Fruit fly (Drosophila melanogaster) whole organism, embryonic: ENCODE measurements around the gene Dredd.

Experiments used
- Abd-B ChIP-seq: fragments of 200-800 bp; sonication (Bioruptor generic); optimal IDR thresholded peaks from 2 replicates; lab custom pipeline; 2018; ENCODE audit warnings: missing biosample characterization, mild to moderate bottlenecking, missing genetic modification characterization, moderate library complexity
- Adf1 ChIP-seq: fragments of 200-800 bp; sonication (Bioruptor generic); IDR thresholded peaks from 2 replicates; pipeline ENCODE4 v1.3.6; 2022; ENCODE audit warnings: missing biosample characterization, missing genetic modification characterization
- Aef1 ChIP-seq: fragments of 200-800 bp; sonication (Bioruptor generic); IDR thresholded peaks from 3 replicates; pipeline ENCODE4 v1.3.6; 2022; ENCODE audit warnings: missing biosample characterization, missing genetic modification characterization
- CG10366 ChIP-seq: fragments of 200-800 bp; sonication (Bioruptor generic); IDR thresholded peaks from 2 replicates; pipeline ENCODE4 v1.3.6; 2022; ENCODE audit warnings: missing biosample characterization, missing genetic modification characterization
- CG10565 ChIP-seq: fragments of 200-800 bp; sonication (Bioruptor generic); optimal IDR thresholded peaks from 3 replicates; lab custom pipeline; 2016; ENCODE audit warnings: missing biosample characterization, mild to moderate bottlenecking, missing genetic modification characterization
- CG11456 ChIP-seq: fragments of 200-800 bp; sonication (Bioruptor generic); IDR thresholded peaks from 3 replicates; pipeline ENCODE4 v1.3.6; 2022; ENCODE audit warnings: missing biosample characterization, missing genetic modification characterization
- CG12104 ChIP-seq: fragments of 200-800 bp; sonication (Bioruptor generic); optimal IDR thresholded peaks from 3 replicates; lab custom pipeline; 2016; ENCODE audit warnings: missing biosample characterization, missing genetic modification characterization
- CG12219 ChIP-seq: fragments of 200-800 bp; sonication (Bioruptor generic); optimal IDR thresholded peaks from 3 replicates; lab custom pipeline; 2018; ENCODE audit warnings: missing biosample characterization, mild to moderate bottlenecking, missing genetic modification characterization
- CG12299 ChIP-seq: fragments of 200-800 bp; sonication (Bioruptor generic); optimal IDR thresholded peaks from 2 replicates; lab custom pipeline; 2018; ENCODE audit warnings: missing biosample characterization, mild to moderate bottlenecking, missing genetic modification characterization
- CG12769 ChIP-seq: fragments of 200-800 bp; sonication (Bioruptor generic); optimal IDR thresholded peaks from 2 replicates; lab custom pipeline; 2019; ENCODE audit warnings: missing biosample characterization, mild to moderate bottlenecking, missing genetic modification characterization, moderate library complexity
- CG13287 ChIP-seq: fragments of 200-800 bp; sonication (Bioruptor generic); IDR thresholded peaks from 2 replicates; pipeline ENCODE4 v1.3.6; 2022; ENCODE audit warnings: missing biosample characterization, missing genetic modification characterization; ENCODE audit not compliant: partially characterized antibody
- CG14710 ChIP-seq: fragments of 200-800 bp; sonication (Bioruptor generic); optimal IDR thresholded peaks from 3 replicates; lab custom pipeline; 2019; ENCODE audit warnings: missing biosample characterization, mild to moderate bottlenecking, missing genetic modification characterization, moderate library complexity
- CG17912 ChIP-seq: fragments of 200-800 bp; sonication (Bioruptor generic); optimal IDR thresholded peaks from 2 replicates; lab custom pipeline; 2018; ENCODE audit warnings: missing biosample characterization, mild to moderate bottlenecking, missing genetic modification characterization
- CG18011 ChIP-seq: fragments of 200-800 bp; sonication (Bioruptor generic); optimal IDR thresholded peaks from 2 replicates; lab custom pipeline; 2017; ENCODE audit warnings: missing biosample characterization, missing genetic modification characterization, mild to moderate bottlenecking, moderate library complexity, missing genotype
- CG18619 ChIP-seq: fragments of 200-800 bp; sonication (Bioruptor generic); optimal IDR thresholded peaks from 3 replicates; lab custom pipeline; 2017; ENCODE audit warnings: missing biosample characterization, mild to moderate bottlenecking, missing genetic modification characterization
- CG2678 ChIP-seq: fragments of 200-800 bp; sonication (Bioruptor generic); optimal IDR thresholded peaks from 3 replicates; lab custom pipeline; 2019; ENCODE audit warnings: missing biosample characterization, mild to moderate bottlenecking, missing genetic modification characterization, moderate library complexity
- CG31365 ChIP-seq: fragments of 200-800 bp; sonication (Bioruptor generic); optimal IDR thresholded peaks from 2 replicates; lab custom pipeline; 2018; ENCODE audit warnings: missing biosample characterization, mild to moderate bottlenecking, missing genetic modification characterization
- CG43689 ChIP-seq: fragments of 200-800 bp; sonication (Bioruptor generic); IDR thresholded peaks from 2 replicates; pipeline ENCODE4 v1.3.6; 2022; ENCODE audit warnings: missing biosample characterization, missing genetic modification characterization
- CG4424 ChIP-seq: fragments of 200-800 bp; sonication (Bioruptor generic); optimal IDR thresholded peaks from 3 replicates; lab custom pipeline; 2016; ENCODE audit warnings: missing biosample characterization, missing genetic modification characterization
- CG4617 ChIP-seq: fragments of 200-800 bp; sonication (Bioruptor generic); optimal IDR thresholded peaks from 3 replicates; lab custom pipeline; 2016; ENCODE audit warnings: missing biosample characterization, missing genetic modification characterization, borderline replicate concordance
- CG6272 ChIP-seq: fragments of 200-800 bp; sonication (Bioruptor generic); IDR thresholded peaks from 2 replicates; pipeline ENCODE4 v1.3.6; 2022; ENCODE audit warnings: missing biosample characterization, missing genetic modification characterization
- CG6765 ChIP-seq: fragments of 200-800 bp; sonication (Bioruptor generic); optimal IDR thresholded peaks from 3 replicates; lab custom pipeline; 2017; ENCODE audit warnings: missing biosample characterization, mild to moderate bottlenecking, missing genetic modification characterization
- CG7963 ChIP-seq: fragments of 200-800 bp; sonication (Bioruptor generic); IDR thresholded peaks from 3 replicates; pipeline ENCODE4 v1.3.6; 2022; ENCODE audit warnings: missing biosample characterization, missing genetic modification characterization; ENCODE audit not compliant: partially characterized antibody
- CG8281 ChIP-seq: fragments of 200-800 bp; sonication (Bioruptor generic); optimal IDR thresholded peaks from 2 replicates; lab custom pipeline; 2018; ENCODE audit warnings: missing biosample characterization, mild to moderate bottlenecking, missing genetic modification characterization, moderate library complexity
- Dip3 ChIP-seq: fragments of 200-800 bp; sonication (Bioruptor generic); optimal IDR thresholded peaks from 3 replicates; lab custom pipeline; 2016; ENCODE audit warnings: missing biosample characterization, missing genetic modification characterization
- ERR ChIP-seq: fragments of 200-800 bp; sonication (Bioruptor generic); optimal IDR thresholded peaks from 2 replicates; lab custom pipeline; 2016; ENCODE audit warnings: missing biosample characterization, missing genetic modification characterization
- Elba2 ChIP-seq: fragments of 200-800 bp; sonication (Bioruptor generic); optimal IDR thresholded peaks from 3 replicates; lab custom pipeline; 2016; ENCODE audit warnings: missing biosample characterization, missing genetic modification characterization
- H2.0 ChIP-seq: fragments of 200-800 bp; sonication (Bioruptor generic); IDR thresholded peaks from 2 replicates; pipeline ENCODE4 v1.3.6; 2022; ENCODE audit warnings: missing biosample characterization, missing genetic modification characterization
- HLHmδ ChIP-seq: fragments of 200-800 bp; sonication (Bioruptor generic); optimal IDR thresholded peaks from 2 replicates; lab custom pipeline; 2018; ENCODE audit warnings: missing biosample characterization, mild to moderate bottlenecking, missing genetic modification characterization, moderate library complexity
- Hand ChIP-seq: fragments of 200-800 bp; sonication (Bioruptor generic); optimal IDR thresholded peaks from 2 replicates; lab custom pipeline; 2017; ENCODE audit warnings: mild to moderate bottlenecking, missing biosample characterization, missing genetic modification reagents, missing genetic modification characterization
- Hsf ChIP-seq: fragments of 200-800 bp; sonication (Bioruptor generic); optimal IDR thresholded peaks from 3 replicates; lab custom pipeline; 2016; ENCODE audit warnings: missing biosample characterization, missing genetic modification characterization
- Jarid2 ChIP-seq: fragments of 200-800 bp; sonication (Bioruptor generic); optimal IDR thresholded peaks from 3 replicates; lab custom pipeline; 2017; ENCODE audit warnings: mild to moderate bottlenecking, missing biosample characterization, missing genetic modification reagents, missing genetic modification characterization
- Mad ChIP-seq: fragments of 200-800 bp; sonication (Bioruptor generic); optimal IDR thresholded peaks from 2 replicates; lab custom pipeline; 2016; ENCODE audit warnings: missing biosample characterization, missing genetic modification characterization
- Mrtf ChIP-seq: fragments of 200-800 bp; sonication (Bioruptor generic); IDR thresholded peaks from 3 replicates; pipeline ENCODE4 v1.3.6; 2022; ENCODE audit warnings: missing biosample characterization, missing genetic modification characterization
- NFAT ChIP-seq: fragments of 200-800 bp; sonication (Bioruptor generic); IDR thresholded peaks from 2 replicates; pipeline ENCODE4 v1.3.6; 2022; ENCODE audit warnings: missing biosample characterization, missing genetic modification characterization
- Ravus ChIP-seq: fragments of 200-800 bp; sonication (Bioruptor generic); IDR thresholded peaks from 2 replicates; pipeline ENCODE4 v1.3.6; 2022; ENCODE audit warnings: missing biosample characterization, missing genetic modification characterization
- Scr ChIP-seq: fragments of 200-800 bp; sonication (Bioruptor generic); IDR thresholded peaks from 2 replicates; pipeline ENCODE4 v1.3.6; 2022; ENCODE audit warnings: missing biosample characterization, missing genetic modification characterization; ENCODE audit not compliant: partially characterized antibody
- Sin3A ChIP-seq: fragments of >200 bp; optimal IDR thresholded peaks from 2 replicates; lab custom pipeline; 2018
- Spps ChIP-seq: fragments of 200-800 bp; sonication (Bioruptor generic); optimal IDR thresholded peaks from 2 replicates; lab custom pipeline; 2018; ENCODE audit warnings: missing biosample characterization, mild to moderate bottlenecking, missing genetic modification characterization
- amos ChIP-seq: fragments of 200-800 bp; sonication (Bioruptor generic); IDR thresholded peaks from 2 replicates; pipeline ENCODE4 v1.3.6; 2022; ENCODE audit warnings: missing biosample characterization, missing genetic modification characterization; ENCODE audit not compliant: partially characterized antibody
- az2 ChIP-seq: fragments of 200-800 bp; sonication (Bioruptor generic); optimal IDR thresholded peaks from 3 replicates; lab custom pipeline; 2016; ENCODE audit warnings: missing biosample characterization, missing genetic modification characterization
- bbx ChIP-seq: fragments of 200-800 bp; sonication (Bioruptor generic); IDR thresholded peaks from 2 replicates; pipeline ENCODE4 v1.3.6; 2022; ENCODE audit warnings: missing biosample characterization, missing genetic modification characterization; ENCODE audit not compliant: partially characterized antibody
- br ChIP-seq: fragments of >200 bp; optimal IDR thresholded peaks from 2 replicates; lab custom pipeline; 2017
- eyg ChIP-seq: fragments of 200-800 bp; sonication (Bioruptor generic); optimal IDR thresholded peaks from 3 replicates; lab custom pipeline; 2016; ENCODE audit warnings: missing biosample characterization, missing genetic modification characterization
- gcm2 ChIP-seq: fragments of 200-800 bp; sonication (Bioruptor generic); optimal IDR thresholded peaks from 2 replicates; lab custom pipeline; 2016; ENCODE audit warnings: missing biosample characterization, missing genetic modification characterization
- odd ChIP-seq: fragments of 200-800 bp; sonication (Bioruptor generic); optimal IDR thresholded peaks from 2 replicates; lab custom pipeline; 2017; ENCODE audit warnings: missing biosample characterization, mild to moderate bottlenecking, missing genetic modification characterization
- otp ChIP-seq: fragments of 200-800 bp; sonication (Bioruptor generic); IDR thresholded peaks from 3 replicates; pipeline ENCODE4, ENCODE4 v1.3.6; 2022; ENCODE audit warnings: missing biosample characterization, missing genetic modification characterization
- p53 ChIP-seq: fragments of 200-800 bp; sonication (Bioruptor generic); optimal IDR thresholded peaks from 2 replicates; lab custom pipeline; 2016; ENCODE audit warnings: missing biosample characterization, missing genetic modification characterization
- ro ChIP-seq: fragments of 200-800 bp; sonication (Bioruptor generic); IDR thresholded peaks from 2 replicates; pipeline ENCODE4 v1.3.6; 2022; ENCODE audit warnings: missing biosample characterization, missing genetic modification characterization
- salm ChIP-seq: fragments of 200-800 bp; sonication (Bioruptor generic); optimal IDR thresholded peaks from 2 replicates; lab custom pipeline; 2018; ENCODE audit warnings: missing biosample characterization, mild to moderate bottlenecking, missing genetic modification characterization
- seq ChIP-seq: fragments of 200-800 bp; sonication (Bioruptor generic); IDR thresholded peaks from 2 replicates; pipeline ENCODE4 v1.3.6; 2022; ENCODE audit warnings: missing biosample characterization, missing genetic modification characterization
- sr ChIP-seq: fragments of 200-800 bp; sonication (Bioruptor generic); IDR thresholded peaks from 3 replicates; pipeline ENCODE4 v1.3.6; 2022; ENCODE audit warnings: missing biosample characterization, missing genetic modification characterization
- tup ChIP-seq: fragments of 200-800 bp; sonication (Bioruptor generic); optimal IDR thresholded peaks from 2 replicates; lab custom pipeline; 2016; ENCODE audit warnings: missing biosample characterization, mild to moderate bottlenecking, missing genetic modification characterization, moderate library complexity

Dredd gene

dm6 chrX:620102-620430 is 15.3 kb downstream of the Dredd start, which contains the start of gene spdi (continued):
- TF ChIP-seq amos (GFP tag; lab: Robert Waterston, UW) (peak; percentile 48; the same call in 1 of the 2 replicates), CG12104 (GFP tag; lab: Kevin White, UChicago) (no peak), CG13287 (GFP tag; lab: Robert Waterston, UW) (peak; percentile 58; the same call in 1 of the 2 replicates), Mrtf (GFP tag; lab: Robert Waterston, UW) (no peak), Dip3 (GFP tag; lab: Kevin White, UChicago) (no peak), Hsf (GFP tag; lab: Kevin White, UChicago) (no peak), CG2678 (tag; lab: Kevin White, UChicago) (no peak), p53 (GFP tag; lab: Kevin White, UChicago) (no peak), seq (GFP tag; lab: Robert Waterston, UW) (no peak), ro (GFP tag; lab: Robert Waterston, UW) (no peak), Aef1 (GFP tag; lab: Robert Waterston, UW) (peak; percentile 65), Hand (GFP tag; lab: Kevin White, UChicago) (no peak), H2.0 (GFP tag; lab: Robert Waterston, UW) (no peak), tup (no peak), CG17912 (peak; percentile 26), Jarid2 (GFP tag; lab: Kevin White, UChicago) (no peak), gcm2 (GFP tag; lab: Kevin White, UChicago) (no peak), ERR (GFP tag; lab: Kevin White, UChicago) (no peak), CG10565 (GFP tag; lab: Kevin White, UChicago) (no peak), salm (tag; lab: Kevin White, UChicago) (no peak), CG18011 (GFP tag; lab: Kevin White, UChicago) (no peak), Adf1 (peak; percentile 91), CG7963 (GFP tag; lab: Robert Waterston, UW) (no peak), Mad (GFP tag; lab: Kevin White, UChicago) (no peak), CG12299 (peak; percentile 9), CG43689 (GFP tag; lab: Robert Waterston, UW) (no peak), Scr (GFP tag; lab: Robert Waterston, UW) (peak; percentile 47), Spps (tag; lab: Kevin White, UChicago) (no peak), bbx (peak; percentile 40), CG12219 (GFP tag; lab: Kevin White, UChicago) (no peak), CG6272 (no peak), NFAT (GFP tag; lab: Robert Waterston, UW) (no peak), CG4424 (GFP tag; lab: Kevin White, UChicago) (no peak), Sin3A (lab: Kevin White, UChicago) (peak; percentile 39), CG12769 (no peak), CG14710 (tag; lab: Kevin White, UChicago) (peak; percentile 18), sr (GFP tag; lab: Robert Waterston, UW) (no peak), HLHmδ (GFP tag; lab: Kevin White, UChicago) (no peak), CG18619 (GFP tag; lab: Kevin White, UChicago) (no peak), Ravus (GFP tag; lab: Robert Waterston, UW) (no peak), CG6765 (GFP tag; lab: Kevin White, UChicago) (no peak), otp (GFP tag; lab: Robert Waterston, UW) (no peak), az2 (GFP tag; lab: Kevin White, UChicago) (no peak), CG31365 (tag; lab: Kevin White, UChicago) (no peak), CG10366 (GFP tag; lab: Robert Waterston, UW) (no peak), odd (GFP tag; lab: Kevin White, UChicago) (no peak), eyg (GFP tag; lab: Kevin White, UChicago) (no peak), CG8281 (tag; lab: Kevin White, UChicago) (no peak), CG4617 (GFP tag; lab: Kevin White, UChicago) (no peak), br (no peak), Elba2 (GFP tag; lab: Kevin White, UChicago) (no peak), CG11456 (no peak), Abd-B (GFP tag; lab: Kevin White, UChicago) (no peak)
